Fruit fly (Drosophila melanogaster) whole organism, embryonic: ENCODE measurements around the gene CG43179.

Experiments used
- Ada2b ChIP-seq: fragments of 200-800 bp; sonication (Bioruptor generic); IDR thresholded peaks from 2 replicates; pipeline ENCODE4 v1.3.6; 2022; ENCODE audit warnings: missing biosample characterization, missing genetic modification characterization
- Antp ChIP-seq: fragments of 200-800 bp; sonication (Bioruptor generic); optimal IDR thresholded peaks from 3 replicates; lab custom pipeline; 2016; ENCODE audit warnings: missing biosample characterization, missing genetic modification characterization
- BEAF-32 ChIP-seq: fragments of 200-800 bp; sonication (Bioruptor generic); optimal IDR thresholded peaks from 3 replicates; lab custom pipeline; 2017; ENCODE audit warnings: missing biosample characterization, missing genetic modification characterization, mild to moderate bottlenecking, moderate library complexity, missing genetic modification reagents
- CG10147 ChIP-seq: fragments of 200-800 bp; sonication (Bioruptor generic); optimal IDR thresholded peaks from 2 replicates; lab custom pipeline; 2019; ENCODE audit warnings: missing biosample characterization, mild to moderate bottlenecking, missing genetic modification characterization, moderate library complexity
- CG11247 ChIP-seq: fragments of 200-800 bp; sonication (Bioruptor generic); IDR thresholded peaks from 2 replicates; pipeline ENCODE4 v1.3.6; 2022; ENCODE audit warnings: missing biosample characterization, missing genetic modification characterization
- CG11504 ChIP-seq: fragments of 200-800 bp; sonication (Bioruptor generic); optimal IDR thresholded peaks from 3 replicates; lab custom pipeline; 2019; ENCODE audit warnings: missing biosample characterization, mild to moderate bottlenecking, missing genetic modification characterization, moderate library complexity
- CG1233 ChIP-seq: fragments of 200-800 bp; sonication (Bioruptor generic); optimal IDR thresholded peaks from 4 replicates; lab custom pipeline; 2018; ENCODE audit warnings: missing biosample characterization, mild to moderate bottlenecking, missing genetic modification characterization
- CG14710 ChIP-seq: fragments of 200-800 bp; sonication (Bioruptor generic); optimal IDR thresholded peaks from 3 replicates; lab custom pipeline; 2019; ENCODE audit warnings: missing biosample characterization, mild to moderate bottlenecking, missing genetic modification characterization, moderate library complexity
- CG1603 ChIP-seq: fragments of 200-800 bp; sonication (Bioruptor generic); optimal IDR thresholded peaks from 2 replicates; lab custom pipeline; 2019; ENCODE audit warnings: missing biosample characterization, mild to moderate bottlenecking, missing genetic modification characterization, moderate library complexity
- CG1647 ChIP-seq: fragments of 200-800 bp; sonication (Bioruptor generic); optimal IDR thresholded peaks from 3 replicates; lab custom pipeline; 2016; ENCODE audit warnings: missing biosample characterization, missing genetic modification characterization
- CG2678 ChIP-seq: fragments of 200-800 bp; sonication (Bioruptor generic); optimal IDR thresholded peaks from 3 replicates; lab custom pipeline; 2019; ENCODE audit warnings: missing biosample characterization, mild to moderate bottlenecking, missing genetic modification characterization, moderate library complexity
- CG2875 ChIP-seq: fragments of 200-800 bp; sonication (Bioruptor generic); optimal IDR thresholded peaks from 2 replicates; lab custom pipeline; 2017; ENCODE audit warnings: missing biosample characterization, mild to moderate bottlenecking, missing genetic modification characterization, missing genetic modification reagents
- CG34224 ChIP-seq: fragments of 200-800 bp; sonication (Bioruptor generic); IDR thresholded peaks from 3 replicates; pipeline ENCODE4 v1.3.6; 2022; ENCODE audit warnings: missing biosample characterization, missing genetic modification characterization; ENCODE audit not compliant: partially characterized antibody
- CG4820 ChIP-seq: fragments of 200-800 bp; sonication (Bioruptor generic); optimal IDR thresholded peaks from 3 replicates; lab custom pipeline; 2016; ENCODE audit warnings: missing biosample characterization, missing genetic modification characterization
- CG8290 ChIP-seq, 3 experiments: fragments of 200-800 bp; sonication (Bioruptor generic); optimal IDR thresholded peaks; 2 replicates each; lab custom pipeline; 2016 to 2019; ENCODE audit warnings: missing biosample characterization in 3 of 3, missing genetic modification characterization in 3 of 3, mild to moderate bottlenecking in 2 of 3, moderate library complexity in 1 of 3
- CG8478 ChIP-seq: fragments of >200 bp; optimal IDR thresholded peaks from 2 replicates; lab custom pipeline; 2018
- CG8944 ChIP-seq: fragments of 200-800 bp; sonication (Bioruptor generic); optimal IDR thresholded peaks from 3 replicates; lab custom pipeline; 2016; ENCODE audit warnings: missing biosample characterization, missing genetic modification characterization
- CG9215 ChIP-seq: fragments of 200-800 bp; sonication (Bioruptor generic); IDR thresholded peaks from 2 replicates; pipeline ENCODE4 v1.3.6; 2022; ENCODE audit warnings: missing biosample characterization, missing genetic modification characterization
- D19A ChIP-seq: fragments of 200-800 bp; optimal IDR thresholded peaks from 3 replicates; lab custom pipeline; 2019; ENCODE audit warnings: missing biosample characterization, mild to moderate bottlenecking, missing genetic modification characterization, moderate library complexity
- Dip2 ChIP-seq: fragments of 200-800 bp; sonication (Bioruptor generic); IDR thresholded peaks from 2 replicates; pipeline ENCODE4 v1.3.6; 2022; ENCODE audit warnings: missing biosample characterization, missing genetic modification characterization
- Fer2 ChIP-seq: fragments of 200-800 bp; sonication (Bioruptor generic); optimal IDR thresholded peaks from 2 replicates; lab custom pipeline; 2018; ENCODE audit warnings: missing biosample characterization, mild to moderate bottlenecking, missing genetic modification characterization, moderate library complexity
- Gsc ChIP-seq: fragments of 200-800 bp; sonication (Bioruptor generic); IDR thresholded peaks from 2 replicates; pipeline ENCODE4 v1.3.6; 2022; ENCODE audit warnings: missing biosample characterization, missing genetic modification characterization
- H15 ChIP-seq: fragments of 200-800 bp; sonication (Bioruptor generic); IDR thresholded peaks from 3 replicates; pipeline ENCODE4 v1.3.6; 2022; ENCODE audit warnings: missing biosample characterization, missing genetic modification characterization
- Jarid2 ChIP-seq: fragments of 200-800 bp; sonication (Bioruptor generic); optimal IDR thresholded peaks from 3 replicates; lab custom pipeline; 2017; ENCODE audit warnings: mild to moderate bottlenecking, missing biosample characterization, missing genetic modification reagents, missing genetic modification characterization
- MESR4 ChIP-seq: fragments of 200-800 bp; sonication (Bioruptor generic); optimal IDR thresholded peaks from 2 replicates; lab custom pipeline; 2018; ENCODE audit warnings: missing biosample characterization, mild to moderate bottlenecking, missing genetic modification characterization, moderate library complexity
- Oli ChIP-seq: fragments of 200-800 bp; sonication (Bioruptor generic); optimal IDR thresholded peaks from 2 replicates; lab custom pipeline; 2018; ENCODE audit warnings: missing biosample characterization, mild to moderate bottlenecking, missing genetic modification characterization, moderate library complexity
- Poxn ChIP-seq: fragments of 200-800 bp; sonication (Bioruptor generic); IDR thresholded peaks from 2 replicates; pipeline ENCODE4 v1.3.6; 2022; ENCODE audit warnings: missing biosample characterization, missing genetic modification characterization
- Rx ChIP-seq: fragments of 200-800 bp; sonication (Bioruptor generic); IDR thresholded peaks from 2 replicates; pipeline ENCODE4 v1.3.6; 2022; ENCODE audit warnings: missing biosample characterization, missing genetic modification characterization
- abd-A ChIP-seq: fragments of 200-800 bp; sonication (Bioruptor generic); optimal IDR thresholded peaks from 3 replicates; lab custom pipeline; 2019; ENCODE audit warnings: missing biosample characterization, mild to moderate bottlenecking, missing genetic modification characterization, moderate library complexity
- ash1 ChIP-seq: fragments of 200-800 bp; sonication (Bioruptor generic); optimal IDR thresholded peaks from 2 replicates; lab custom pipeline; 2018; ENCODE audit warnings: missing biosample characterization, mild to moderate bottlenecking, missing genetic modification characterization
- cad ChIP-seq: fragments of >200 bp; optimal IDR thresholded peaks from 2 replicates; lab custom pipeline; 2017; ENCODE audit warnings: missing biosample characterization, missing genetic modification characterization
- chn ChIP-seq: fragments of 200-800 bp; sonication (Bioruptor generic); optimal IDR thresholded peaks from 2 replicates; lab custom pipeline; 2016; ENCODE audit warnings: missing biosample characterization, missing genetic modification characterization
- da ChIP-seq: fragments of 200-800 bp; sonication (Bioruptor generic); optimal IDR thresholded peaks from 2 replicates; lab custom pipeline; 2016; ENCODE audit warnings: missing biosample characterization, missing genetic modification characterization
- danr ChIP-seq: fragments of 200-800 bp; sonication (Bioruptor generic); IDR thresholded peaks from 2 replicates; pipeline ENCODE4 v1.3.6; 2022; ENCODE audit warnings: missing biosample characterization, missing genetic modification characterization
- esg ChIP-seq: fragments of 200-800 bp; sonication (Bioruptor generic); conservative IDR thresholded peaks from 2 replicates; pipeline ENCODE4 v1.3.6; 2022; ENCODE audit warnings: missing biosample characterization, missing genetic modification characterization
- gem ChIP-seq: fragments of 200-800 bp; sonication (Bioruptor generic); optimal IDR thresholded peaks from 2 replicates; lab custom pipeline; 2019; ENCODE audit warnings: missing biosample characterization, mild to moderate bottlenecking, missing genetic modification characterization, moderate library complexity
- gt ChIP-seq: fragments of 200-800 bp; sonication (Bioruptor generic); IDR thresholded peaks from 2 replicates; pipeline ENCODE4 v1.3.6; 2022; ENCODE audit warnings: missing biosample characterization, missing genetic modification characterization
- lbe ChIP-seq: fragments of 200-800 bp; sonication (Bioruptor generic); optimal IDR thresholded peaks from 2 replicates; lab custom pipeline; 2016; ENCODE audit warnings: missing biosample characterization, mild to moderate bottlenecking, missing genetic modification characterization
- mirr ChIP-seq: fragments of 200-800 bp; sonication (Bioruptor generic); optimal IDR thresholded peaks from 3 replicates; lab custom pipeline; 2018; ENCODE audit warnings: missing biosample characterization, mild to moderate bottlenecking, missing genetic modification characterization
- nau ChIP-seq: fragments of 200-800 bp; sonication (Bioruptor generic); optimal IDR thresholded peaks from 3 replicates; lab custom pipeline; 2017; ENCODE audit warnings: missing biosample characterization, mild to moderate bottlenecking, missing genetic modification characterization, missing genetic modification reagents
- nmo ChIP-seq: fragments of 200-800 bp; sonication (Bioruptor generic); optimal IDR thresholded peaks from 2 replicates; lab custom pipeline; 2018; ENCODE audit warnings: missing biosample characterization, mild to moderate bottlenecking, missing genetic modification characterization, moderate library complexity
- onecut ChIP-seq: fragments of 200-800 bp; sonication (Bioruptor generic); IDR thresholded peaks from 2 replicates; pipeline ENCODE4 v1.3.6; 2022; ENCODE audit warnings: missing biosample characterization, missing genetic modification characterization
- pfk ChIP-seq: fragments of 200-800 bp; sonication (Bioruptor generic); optimal IDR thresholded peaks from 2 replicates; lab custom pipeline; 2018; ENCODE audit warnings: missing biosample characterization, mild to moderate bottlenecking, missing genetic modification characterization, moderate library complexity
- prd ChIP-seq, 3 experiments: fragments of >200 bp in 2 of 3; fragments of 200-800 bp in 1 of 3; sonication (Bioruptor generic) in 1 of 3; optimal IDR thresholded peaks in 2 of 3; IDR thresholded peaks in 1 of 3; 2 replicates in 2 of 3; 3 replicates in 1 of 3; pipeline versions ENCODE4 v1.3.6 to Lab custom; 2017 to 2022; ENCODE audit warnings: missing biosample characterization in 1 of 3, missing genetic modification characterization in 1 of 3
- run ChIP-seq: fragments of 200-800 bp; sonication (Bioruptor generic); optimal IDR thresholded peaks from 3 replicates; lab custom pipeline; 2018; ENCODE audit warnings: missing biosample characterization, mild to moderate bottlenecking, missing genetic modification characterization
- schlank ChIP-seq: fragments of 200-800 bp; sonication (Bioruptor generic); optimal IDR thresholded peaks from 2 replicates; lab custom pipeline; 2018; ENCODE audit warnings: missing biosample characterization, mild to moderate bottlenecking, missing genetic modification characterization
- sug ChIP-seq: fragments of 200-800 bp; optimal IDR thresholded peaks from 2 replicates; lab custom pipeline; 2019; ENCODE audit warnings: missing biosample characterization, mild to moderate bottlenecking, missing genetic modification characterization, moderate library complexity
- vfl ChIP-seq: fragments of 200-800 bp; sonication (Bioruptor generic); optimal IDR thresholded peaks from 2 replicates; lab custom pipeline; 2016; ENCODE audit warnings: missing biosample characterization, missing genetic modification characterization
- zf30C ChIP-seq: fragments of 200-800 bp; sonication (Bioruptor generic); optimal IDR thresholded peaks from 3 replicates; lab custom pipeline; 2018; ENCODE audit warnings: missing biosample characterization, mild to moderate bottlenecking, missing genetic modification characterization

CG43179 gene

dm6 chr3R:14283754-14284421 is 28.0 kb downstream of the CG43179 start:
- peak; percentile 96 for TF ChIP-seq chn (GFP tag; lab: Kevin White, UChicago)
- TF ChIP-seq CG1233 (GFP tag; lab: Kevin White, UChicago) = peak; percentile 98
- peak; percentile 97 for TF ChIP-seq CG14710 (tag; lab: Kevin White, UChicago)
- TF ChIP-seq BEAF-32 (GFP tag; lab: Kevin White, UChicago) = peak; percentile 20
- TF ChIP-seq Jarid2 (GFP tag; lab: Kevin White, UChicago) = peak; percentile 94
- peak; percentile 96 for TF ChIP-seq schlank (tag; lab: Kevin White, UChicago)
- TF ChIP-seq Fer2 (tag; lab: Kevin White, UChicago) = peak; percentile 94
- TF ChIP-seq danr (GFP tag; lab: Robert Waterston, UW) = no peak
- peak; percentile 96 for TF ChIP-seq onecut
- peak; percentile 73 for TF ChIP-seq MESR4 (GFP tag; lab: Kevin White, UChicago)
- TF ChIP-seq Poxn (GFP tag; lab: Robert Waterston, UW) = no peak
- peak; percentile 88 for TF ChIP-seq CG8944 (GFP tag; lab: Kevin White, UChicago)
- no peak for TF ChIP-seq gt
- peak; percentile 99 for TF ChIP-seq Oli (tag; lab: Kevin White, UChicago)
- no peak for TF ChIP-seq cad (GFP tag; lab: Kevin White, UChicago)
- TF ChIP-seq Rx (GFP tag; lab: Robert Waterston, UW) = no peak
- TF ChIP-seq CG2875 (GFP tag; lab: Kevin White, UChicago) = peak; percentile 98
- peak; percentile 95 for TF ChIP-seq vfl
- peak; percentile 96 for TF ChIP-seq CG1647
- TF ChIP-seq Gsc = no peak
- TF ChIP-seq pfk (GFP tag; lab: Kevin White, UChicago) = no peak
- TF ChIP-seq nmo (GFP tag; lab: Kevin White, UChicago) = peak; percentile 99
- no peak for TF ChIP-seq prd (optimal IDR thresholded peaks at IDR 0.05; lab: Kevin White, UChicago)
- no peak for TF ChIP-seq prd (GFP tag; IDR thresholded peaks at IDR 0.05; lab: Robert Waterston, UW)
- peak; percentile 98 for TF ChIP-seq CG11504 (tag; lab: Kevin White, UChicago)
- TF ChIP-seq CG8478 (lab: Kevin White, UChicago) = no peak
- peak; percentile 96 for TF ChIP-seq sug (tag; lab: Kevin White, UChicago)
- TF ChIP-seq CG4820 (GFP tag; lab: Kevin White, UChicago) = peak; percentile 97
- peak; percentile 92 for TF ChIP-seq zf30C (GFP tag; lab: Kevin White, UChicago)
- TF ChIP-seq CG10147 (GFP tag; lab: Kevin White, UChicago) = peak; percentile 99
- peak; percentile 99 for TF ChIP-seq CG2678 (tag; lab: Kevin White, UChicago)
- no peak for TF ChIP-seq CG11247
- TF ChIP-seq abd-A (tag; lab: Kevin White, UChicago) = peak; percentile 99
- TF ChIP-seq lbe (GFP tag; lab: Kevin White, UChicago) = peak; percentile 94
- TF ChIP-seq Antp = peak; percentile 76
- TF ChIP-seq CG34224 (GFP tag; lab: Robert Waterston, UW) = no peak
- TF ChIP-seq H15 (GFP tag; lab: Robert Waterston, UW) = no peak
- no peak for TF ChIP-seq esg (GFP tag; lab: Robert Waterston, UW)
- TF ChIP-seq D19A = peak; percentile 96
- no peak for TF ChIP-seq CG9215 (GFP tag; lab: Robert Waterston, UW)
- TF ChIP-seq da (GFP tag; lab: Kevin White, UChicago) = peak; percentile 87
- peak; percentile 97 for TF ChIP-seq CG1603 (tag; lab: Kevin White, UChicago)
- peak; percentile 95 for TF ChIP-seq CG8290 (GFP tag; optimal IDR thresholded peaks at IDR 0.05; lab: Kevin White, UChicago)
- TF ChIP-seq CG8290 (tag; optimal IDR thresholded peaks at IDR 0.05; lab: Kevin White, UChicago) = peak; percentile 83 to 98
- no peak for TF ChIP-seq Ada2b
- peak; percentile 98 for TF ChIP-seq nau (GFP tag; lab: Kevin White, UChicago)
- peak; percentile 71 for TF ChIP-seq ash1 (GFP tag; lab: Kevin White, UChicago)
- peak; percentile 99 for TF ChIP-seq gem (tag; lab: Kevin White, UChicago)
- peak; percentile 97 for TF ChIP-seq run
- no peak for TF ChIP-seq Dip2
- peak; percentile 87 for TF ChIP-seq mirr (GFP tag; lab: Kevin White, UChicago)
